Fruit fly (Drosophila melanogaster): ENCODE results near the gene ND-15.

ND-15 gene

DNA sequence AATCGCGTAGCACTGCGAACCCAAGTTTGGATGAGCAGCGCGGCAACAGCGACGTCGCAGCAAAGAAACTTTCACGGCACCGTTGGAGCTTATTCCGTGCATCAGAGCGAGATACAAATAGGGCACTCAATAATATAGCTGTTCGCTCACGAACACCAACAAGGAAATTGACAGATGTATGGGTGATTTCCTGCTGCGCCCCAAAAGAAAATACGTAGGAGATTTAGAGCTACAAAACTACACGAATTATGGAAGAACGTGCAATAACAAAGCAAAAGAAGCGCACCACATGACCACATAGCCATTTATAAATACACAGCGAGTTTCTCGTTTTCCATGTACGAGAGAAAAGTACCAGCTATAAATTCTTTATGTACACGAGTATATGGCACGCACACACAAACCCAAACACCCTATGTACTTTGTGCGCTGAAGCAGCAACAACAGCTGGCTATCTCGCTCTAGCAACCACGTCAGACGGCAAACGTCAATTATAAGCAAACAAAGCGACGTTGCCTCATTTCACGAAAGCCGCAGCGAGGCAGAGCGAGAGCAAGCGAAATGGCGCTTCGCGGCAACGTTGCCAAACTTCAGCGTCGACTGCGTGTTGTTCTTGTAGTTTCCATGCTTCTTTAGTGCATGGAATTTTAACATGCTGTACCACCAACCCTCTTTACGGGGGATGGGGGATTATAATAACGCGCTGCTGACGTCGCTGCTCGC, 47.1 kb downstream of the ND-15 start (continued):
- TF ChIP-seq Dp (GFP tag; optimal IDR thresholded peaks at IDR 0.05): no peak
- TF ChIP-seq CG9876 (GFP tag; optimal IDR thresholded peaks at IDR 0.05): no peak
- TF ChIP-seq ci (GFP tag; IDR thresholded peaks at IDR 0.05): no peak
- TF ChIP-seq gsb (GFP tag; IDR thresholded peaks at IDR 0.05): no peak
- no peak for TF ChIP-seq H2.0 (GFP tag; IDR thresholded peaks at IDR 0.05)
- no peak for TF ChIP-seq Dbx (GFP tag; IDR thresholded peaks at IDR 0.05)
- no peak for TF ChIP-seq Camta (GFP tag; optimal IDR thresholded peaks at IDR 0.05)
- TF ChIP-seq emc (GFP tag; optimal IDR thresholded peaks at IDR 0.05): no peak
- TF ChIP-seq C15 (GFP tag; IDR thresholded peaks at IDR 0.05): no peak
- TF ChIP-seq CG6272 (GFP tag; IDR thresholded peaks at IDR 0.05): no peak
- peak; percentile 16 for TF ChIP-seq CG7928 (GFP tag; optimal IDR thresholded peaks at IDR 0.05)
- no peak for TF ChIP-seq CG10654 (GFP tag; optimal IDR thresholded peaks at IDR 0.05)
- no peak; the same call in 2 of the 3 replicates for TF ChIP-seq CG11093 (GFP tag; IDR thresholded peaks at IDR 0.05)
- TF ChIP-seq vfl (GFP tag; optimal IDR thresholded peaks at IDR 0.05): no peak
- TF ChIP-seq Hr39 (optimal IDR thresholded peaks at IDR 0.05): no peak
- peak; percentile 82 for TF ChIP-seq onecut (GFP tag; IDR thresholded peaks at IDR 0.05)
- peak in 1 of 2 experiments; percentile 8 for TF ChIP-seq bsh (GFP tag; optimal IDR thresholded peaks at IDR 0.05)
- no peak for TF ChIP-seq CG17361 (GFP tag; IDR thresholded peaks at IDR 0.05)
- TF ChIP-seq Chrac-16 (GFP tag; optimal IDR thresholded peaks at IDR 0.05): no peak
- peak; percentile 36 for TF ChIP-seq Xbp1 (GFP tag; optimal IDR thresholded peaks at IDR 0.05)
- no peak for TF ChIP-seq jing (GFP tag; optimal IDR thresholded peaks at IDR 0.05)
- TF ChIP-seq YL-1 (GFP tag; optimal IDR thresholded peaks at IDR 0.05): peak; percentile 55
- no peak for TF ChIP-seq hbn (GFP tag; IDR thresholded peaks at IDR 0.05; ENCODE audit: partially characterized antibody)
- TF ChIP-seq CG6791 (GFP tag; IDR thresholded peaks at IDR 0.05; ENCODE audit: partially characterized antibody): no peak
- no peak for TF ChIP-seq CG3726 (GFP tag; IDR thresholded peaks at IDR 0.05)
- no peak for TF ChIP-seq wor (GFP tag; IDR thresholded peaks at IDR 0.05)
- TF ChIP-seq da (GFP tag; optimal IDR thresholded peaks at IDR 0.05): no peak
- no peak for TF ChIP-seq aop (GFP tag; IDR thresholded peaks at IDR 0.05)
- TF ChIP-seq Atf6 (GFP tag; IDR thresholded peaks at IDR 0.05): no peak
- peak; percentile 33 for TF ChIP-seq CG6683 (GFP tag; optimal IDR thresholded peaks at IDR 0.05)
- TF ChIP-seq E2f2 (GFP tag; IDR thresholded peaks at IDR 0.05): no peak
- TF ChIP-seq CG16815 (GFP tag; optimal IDR thresholded peaks at IDR 0.05): no peak
- no peak for TF ChIP-seq Sry-δ (GFP tag; optimal IDR thresholded peaks at IDR 0.05)
- no peak for TF ChIP-seq TFAM (GFP tag; optimal IDR thresholded peaks at IDR 0.05)
- no peak for TF ChIP-seq Dip2 (GFP tag; IDR thresholded peaks at IDR 0.05)
- no peak for TF ChIP-seq Jarid2 (GFP tag; optimal IDR thresholded peaks at IDR 0.05)
- no peak for TF ChIP-seq Hsf (GFP tag; optimal IDR thresholded peaks at IDR 0.05)
- no peak for TF ChIP-seq Scr (GFP tag; IDR thresholded peaks at IDR 0.05; ENCODE audit: partially characterized antibody)
- no peak for TF ChIP-seq her (GFP tag; optimal IDR thresholded peaks at IDR 0.05)
- TF ChIP-seq Antp (GFP tag; optimal IDR thresholded peaks at IDR 0.05): no peak
- TF ChIP-seq Elba2 (GFP tag; optimal IDR thresholded peaks at IDR 0.05): no peak
- TF ChIP-seq stc (GFP tag; IDR thresholded peaks at IDR 0.05): no peak
- no peak for TF ChIP-seq CG7357 (GFP tag; IDR thresholded peaks at IDR 0.05)
- TF ChIP-seq Nf-YA (GFP tag; IDR thresholded peaks at IDR 0.05): no peak
- TF ChIP-seq luna (GFP tag; optimal IDR thresholded peaks at IDR 0.05): no peak
- peak; percentile 7 for TF ChIP-seq CG6254 (GFP tag; optimal IDR thresholded peaks at IDR 0.05)
- TF ChIP-seq CG30020 (tag; optimal IDR thresholded peaks at IDR 0.05): no peak
- peak; percentile 8 for TF ChIP-seq PHDP (tag; optimal IDR thresholded peaks at IDR 0.05)
- no peak for TF ChIP-seq yki (optimal IDR thresholded peaks at IDR 0.05)
- TF ChIP-seq Drgx (GFP tag; IDR thresholded peaks at IDR 0.05): no peak
- TF ChIP-seq dan (GFP tag; IDR thresholded peaks at IDR 0.05): no peak
- TF ChIP-seq toy (GFP tag; IDR thresholded peaks at IDR 0.05): no peak
- TF ChIP-seq CG17385 (GFP tag; optimal IDR thresholded peaks at IDR 0.05): peak; percentile 61
